Fruit fly (Drosophila melanogaster): Measurements from ENCODE around the gene jp.

Gene jp

dm6 chr2L:9500454-9500853, 66.1 kb downstream of the jp start:
- no peak for TF ChIP-seq Myc (optimal IDR thresholded peaks at IDR 0.05)
- no peak for TF ChIP-seq Dif (GFP tag; optimal IDR thresholded peaks at IDR 0.05; ENCODE audit: partially characterized antibody)
- no peak for TF ChIP-seq woc (GFP tag; optimal IDR thresholded peaks at IDR 0.05)
- TF ChIP-seq Rel (GFP tag; optimal IDR thresholded peaks at IDR 0.05) = no peak
- TF ChIP-seq Rel (tag; optimal IDR thresholded peaks at IDR 0.05) = no peak
- no peak for TF ChIP-seq Abd-B (GFP tag; optimal IDR thresholded peaks at IDR 0.05)
- no peak for TF ChIP-seq rgr (GFP tag; optimal IDR thresholded peaks at IDR 0.05)
- no peak for TF ChIP-seq br (GFP tag; optimal IDR thresholded peaks at IDR 0.05)
- TF ChIP-seq Jra (GFP tag; optimal IDR thresholded peaks at IDR 0.05) = no peak
- no peak for TF ChIP-seq OdsH (GFP tag; optimal IDR thresholded peaks at IDR 0.05)
- TF ChIP-seq HLH106 (tag; optimal IDR thresholded peaks at IDR 0.05) = no peak
- no peak for TF ChIP-seq foxo (GFP tag; optimal IDR thresholded peaks at IDR 0.05)
- TF ChIP-seq dmrt93B (GFP tag; optimal IDR thresholded peaks at IDR 0.05) = no peak

DNA sequence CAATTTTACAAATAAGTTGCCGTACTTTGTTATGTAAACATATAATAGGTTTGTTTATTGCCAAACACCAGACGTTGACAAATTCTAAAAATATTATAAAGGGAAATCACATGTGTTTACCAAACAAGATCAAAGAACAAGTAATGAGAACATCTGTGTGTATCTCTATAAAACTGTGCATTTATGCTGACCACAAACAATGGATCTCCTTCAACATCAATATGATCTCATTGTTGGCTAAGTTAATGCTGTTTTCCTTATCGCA, 67.6 kb downstream of the jp start:
- no peak for TF ChIP-seq Rel (GFP tag; optimal IDR thresholded peaks at IDR 0.05)
- TF ChIP-seq Rel (tag; optimal IDR thresholded peaks at IDR 0.05) = peak; percentile 81
- no peak for TF ChIP-seq CG32264 (GFP tag; optimal IDR thresholded peaks at IDR 0.05)

- TF ChIP-seq Jra (GFP tag; optimal IDR thresholded peaks at IDR 0.05) = no peak
- peak; percentile 30 for TF ChIP-seq fru (GFP tag; optimal IDR thresholded peaks at IDR 0.05)
- peak; percentile 19 for TF ChIP-seq Hnf4 (GFP tag; optimal IDR thresholded peaks at IDR 0.05)
- TF ChIP-seq Sp1 (GFP tag; optimal IDR thresholded peaks at IDR 0.05) = no peak
- peak; percentile 78 for TF ChIP-seq CrebA (GFP tag; optimal IDR thresholded peaks at IDR 0.05; ENCODE audit: borderline replicate concordance)
- no peak for TF ChIP-seq GATAd (GFP tag; optimal IDR thresholded peaks at IDR 0.05)
- peak; percentile 3 for TF ChIP-seq psq (GFP tag; optimal IDR thresholded peaks at IDR 0.05)
- TF ChIP-seq Dif (GFP tag; optimal IDR thresholded peaks at IDR 0.05; ENCODE audit: partially characterized antibody) = no peak
- TF ChIP-seq h (GFP tag; optimal IDR thresholded peaks at IDR 0.05) = peak; percentile 24
- TF ChIP-seq ey (GFP tag; optimal IDR thresholded peaks at IDR 0.05) = peak; percentile 53
- TF ChIP-seq woc (GFP tag; optimal IDR thresholded peaks at IDR 0.05) = peak; percentile 23
- peak; percentile 4 for TF ChIP-seq sv (GFP tag; optimal IDR thresholded peaks at IDR 0.05)
- TF ChIP-seq OdsH (GFP tag; optimal IDR thresholded peaks at IDR 0.05) = peak; percentile 41
- peak; percentile 39 for TF ChIP-seq rgr (GFP tag; optimal IDR thresholded peaks at IDR 0.05)
- TF ChIP-seq pan (optimal IDR thresholded peaks at IDR 0.05) = no peak
- TF ChIP-seq br (GFP tag; optimal IDR thresholded peaks at IDR 0.05) = peak; percentile 23
These were observed 68.2 kb downstream of the jp start for dm6 chr2L:9498185-9498984.

Data from whole organism, wandering third instar larva.